Fruit fly (Drosophila melanogaster) whole organism, embryonic: ENCODE data around the gene CG1092.
A peak's percentile ranks its signal among the peaks of the same experiment; 100 is the strongest.

Source experiments
- Antp ChIP-seq: fragments of 200-800 bp; sonication (Bioruptor generic); optimal IDR thresholded peaks from 3 replicates; lab custom pipeline; 2016; ENCODE audit warnings: missing biosample characterization, missing genetic modification characterization
- CG10366 ChIP-seq: fragments of 200-800 bp; sonication (Bioruptor generic); IDR thresholded peaks from 2 replicates; pipeline ENCODE4 v1.3.6; 2022; ENCODE audit warnings: missing biosample characterization, missing genetic modification characterization
- CG10543 ChIP-seq: fragments of 200-800 bp; sonication (Bioruptor generic); optimal IDR thresholded peaks from 3 replicates; lab custom pipeline; 2017; ENCODE audit warnings: missing biosample characterization, mild to moderate bottlenecking, missing genetic modification characterization, moderate library complexity
- CG12744 ChIP-seq: fragments of 200-800 bp; sonication (Bioruptor generic); optimal IDR thresholded peaks from 2 replicates; lab custom pipeline; 2016; ENCODE audit warnings: missing biosample characterization, missing genetic modification characterization
- CG13624 ChIP-seq: fragments of 200-800 bp; sonication (Bioruptor generic); optimal IDR thresholded peaks from 2 replicates; lab custom pipeline; 2016; ENCODE audit warnings: missing biosample characterization, missing genetic modification characterization
- CG15514 ChIP-seq: fragments of 200-800 bp; sonication (Bioruptor generic); optimal IDR thresholded peaks from 3 replicates; lab custom pipeline; 2017; ENCODE audit warnings: missing biosample characterization, missing genetic modification characterization, mild to moderate bottlenecking, moderate library complexity, missing genetic modification reagents
- CG18599 ChIP-seq: fragments of 200-800 bp; sonication (Bioruptor generic); optimal IDR thresholded peaks from 3 replicates; lab custom pipeline; 2017; ENCODE audit warnings: missing biosample characterization, missing genetic modification characterization, mild to moderate bottlenecking, moderate library complexity, missing genetic modification reagents
- CG2199 ChIP-seq: fragments of 200-800 bp; sonication (Bioruptor generic); IDR thresholded peaks from 3 replicates; pipeline ENCODE4 v1.3.6; 2022; ENCODE audit warnings: missing biosample characterization, missing genetic modification characterization
- CG32767 ChIP-seq: fragments of 200-800 bp; sonication (Bioruptor generic); IDR thresholded peaks from 2 replicates; pipeline ENCODE4 v1.3.6; 2022; ENCODE audit warnings: missing biosample characterization, missing genetic modification characterization
- CG42726 ChIP-seq: fragments of 200-800 bp; sonication (Bioruptor generic); IDR thresholded peaks from 2 replicates; pipeline ENCODE4 v1.3.6; 2022; ENCODE audit warnings: missing biosample characterization, missing genetic modification characterization; ENCODE audit not compliant: partially characterized antibody
- CG4328 ChIP-seq: fragments of 200-800 bp; sonication (Bioruptor generic); optimal IDR thresholded peaks from 3 replicates; lab custom pipeline; 2017; ENCODE audit warnings: missing biosample characterization, missing genetic modification reagents, missing genetic modification characterization
- CG4424 ChIP-seq: fragments of 200-800 bp; sonication (Bioruptor generic); optimal IDR thresholded peaks from 3 replicates; lab custom pipeline; 2016; ENCODE audit warnings: missing biosample characterization, missing genetic modification characterization
- CG4854 ChIP-seq: fragments of 200-800 bp; sonication (Bioruptor generic); optimal IDR thresholded peaks from 2 replicates; lab custom pipeline; 2016; ENCODE audit warnings: missing biosample characterization, missing genetic modification characterization, inconsistent platforms
- CG6175 ChIP-seq: fragments of 200-800 bp; sonication (Bioruptor generic); IDR thresholded peaks from 3 replicates; pipeline ENCODE4 v1.3.6; 2022; ENCODE audit warnings: missing biosample characterization, missing genetic modification characterization
- CG6689 ChIP-seq: fragments of 200-800 bp; sonication (Bioruptor generic); IDR thresholded peaks from 2 replicates; pipeline ENCODE4 v1.3.6; 2022; ENCODE audit warnings: missing biosample characterization, missing genetic modification characterization
- CG8290 ChIP-seq, 3 experiments: fragments of 200-800 bp; sonication (Bioruptor generic); optimal IDR thresholded peaks; 2 replicates each; lab custom pipeline; 2016 to 2019; ENCODE audit warnings: missing biosample characterization in 3 of 3, missing genetic modification characterization in 3 of 3, mild to moderate bottlenecking in 2 of 3, moderate library complexity in 1 of 3
- Camta ChIP-seq: fragments of 200-800 bp; sonication (Bioruptor generic); optimal IDR thresholded peaks from 2 replicates; lab custom pipeline; 2016; ENCODE audit warnings: missing biosample characterization, missing genetic modification characterization
- E2f2 ChIP-seq: fragments of 200-800 bp; sonication (Bioruptor generic); IDR thresholded peaks from 2 replicates; pipeline ENCODE4 v1.3.6; 2022; ENCODE audit warnings: missing biosample characterization, missing genetic modification characterization
- Fer1 ChIP-seq: fragments of 200-800 bp; sonication (Bioruptor generic); optimal IDR thresholded peaks from 2 replicates; lab custom pipeline; 2017; ENCODE audit warnings: missing biosample characterization, mild to moderate bottlenecking, missing genetic modification characterization
- Fer3 ChIP-seq: fragments of 200-800 bp; sonication (Bioruptor generic); optimal IDR thresholded peaks from 2 replicates; lab custom pipeline; 2018; ENCODE audit warnings: missing biosample characterization, mild to moderate bottlenecking, missing genetic modification characterization, moderate library complexity
- Mrtf ChIP-seq: fragments of 200-800 bp; sonication (Bioruptor generic); IDR thresholded peaks from 3 replicates; pipeline ENCODE4 v1.3.6; 2022; ENCODE audit warnings: missing biosample characterization, missing genetic modification characterization
- NfI ChIP-seq: fragments of 200-800 bp; sonication (Bioruptor generic); optimal IDR thresholded peaks from 3 replicates; lab custom pipeline; 2018; ENCODE audit warnings: missing biosample characterization, mild to moderate bottlenecking, missing genetic modification characterization, moderate library complexity
- Pdp1 ChIP-seq, 2 experiments: fragments of 200-800 bp; sonication (Bioruptor generic); optimal IDR thresholded peaks; 3 replicates each; lab custom pipeline; 2016; ENCODE audit warnings: missing biosample characterization in 2 of 2, missing genetic modification characterization in 2 of 2, mild to moderate bottlenecking in 1 of 2, moderate library complexity in 1 of 2
- Ravus ChIP-seq: fragments of 200-800 bp; sonication (Bioruptor generic); IDR thresholded peaks from 2 replicates; pipeline ENCODE4 v1.3.6; 2022; ENCODE audit warnings: missing biosample characterization, missing genetic modification characterization
- Side ChIP-seq: fragments of 200-800 bp; sonication (Bioruptor generic); optimal IDR thresholded peaks from 2 replicates; lab custom pipeline; 2016; ENCODE audit warnings: missing biosample characterization, missing genetic modification characterization
- Trl ChIP-seq, 3 experiments: fragments of >200 bp in 2 of 3; fragments of 200-800 bp in 1 of 3; sonication (Bioruptor generic) in 1 of 3; optimal IDR thresholded peaks; 2 replicates in 1 of 3; 3 replicates in 2 of 3; lab custom pipeline; 2016 to 2017; ENCODE audit warnings: missing biosample characterization in 1 of 3, missing genetic modification characterization in 1 of 3
- Xbp1 ChIP-seq: fragments of 200-800 bp; sonication (Bioruptor generic); optimal IDR thresholded peaks from 3 replicates; lab custom pipeline; 2016; ENCODE audit warnings: missing biosample characterization, mild to moderate bottlenecking, missing genetic modification characterization
- abd-A ChIP-seq: fragments of 200-800 bp; sonication (Bioruptor generic); optimal IDR thresholded peaks from 3 replicates; lab custom pipeline; 2019; ENCODE audit warnings: missing biosample characterization, mild to moderate bottlenecking, missing genetic modification characterization, moderate library complexity
- aop ChIP-seq: fragments of 200-800 bp; sonication (Bioruptor generic); IDR thresholded peaks from 2 replicates; pipeline ENCODE4 v1.3.6; 2022; ENCODE audit warnings: missing biosample characterization, missing genetic modification characterization
- chinmo ChIP-seq: fragments of 200-800 bp; sonication (Bioruptor generic); IDR thresholded peaks from 4 replicates; pipeline ENCODE4 v1.3.6; 2022; ENCODE audit warnings: missing biosample characterization, missing genetic modification characterization; ENCODE audit not compliant: partially characterized antibody
- croc ChIP-seq: fragments of 200-800 bp; sonication (Bioruptor generic); conservative IDR thresholded peaks from 3 replicates; pipeline ENCODE4 v1.3.6; 2022; ENCODE audit warnings: missing biosample characterization, missing genetic modification characterization
- crol ChIP-seq: fragments of 200-800 bp; sonication (Bioruptor generic); IDR thresholded peaks from 2 replicates; pipeline ENCODE4 v1.3.6; 2022; ENCODE audit warnings: missing biosample characterization, missing genetic modification characterization
- da ChIP-seq: fragments of 200-800 bp; sonication (Bioruptor generic); optimal IDR thresholded peaks from 2 replicates; lab custom pipeline; 2016; ENCODE audit warnings: missing biosample characterization, missing genetic modification characterization
- dimm ChIP-seq: fragments of 200-800 bp; sonication (Bioruptor generic); IDR thresholded peaks from 2 replicates; pipeline ENCODE4 v1.3.6; 2022; ENCODE audit warnings: missing biosample characterization, missing genetic modification characterization
- ewg ChIP-seq: fragments of 200-800 bp; sonication (Bioruptor generic); optimal IDR thresholded peaks from 3 replicates; lab custom pipeline; 2017; ENCODE audit warnings: mild to moderate bottlenecking, missing biosample characterization, missing genetic modification reagents, missing genetic modification characterization
- lab ChIP-seq: fragments of 200-800 bp; sonication (Bioruptor generic); optimal IDR thresholded peaks from 3 replicates; lab custom pipeline; 2017; ENCODE audit warnings: missing biosample characterization, missing genetic modification characterization, mild to moderate bottlenecking, moderate library complexity, missing genetic modification reagents
- pfk ChIP-seq: fragments of 200-800 bp; sonication (Bioruptor generic); optimal IDR thresholded peaks from 2 replicates; lab custom pipeline; 2018; ENCODE audit warnings: missing biosample characterization, mild to moderate bottlenecking, missing genetic modification characterization, moderate library complexity
- repo ChIP-seq: fragments of 200-800 bp; sonication (Bioruptor generic); optimal IDR thresholded peaks from 2 replicates; lab custom pipeline; 2016; ENCODE audit warnings: missing biosample characterization, missing genetic modification characterization
- so ChIP-seq: fragments of 200-800 bp; sonication (Bioruptor generic); IDR thresholded peaks from 3 replicates; pipeline ENCODE4 v1.3.6; 2022; ENCODE audit warnings: missing biosample characterization, missing genetic modification characterization
- tll ChIP-seq, 2 experiments: fragments of 200-800 bp in 1 of 2; fragments of >200 bp in 1 of 2; sonication (Bioruptor generic) in 1 of 2; optimal IDR thresholded peaks; 2 replicates each; lab custom pipeline; 2017 to 2019; ENCODE audit warnings: missing biosample characterization in 2 of 2, missing genetic modification characterization in 2 of 2, mild to moderate bottlenecking in 1 of 2, moderate library complexity in 1 of 2
- trh ChIP-seq: fragments of 200-800 bp; sonication (Bioruptor generic); optimal IDR thresholded peaks from 2 replicates; lab custom pipeline; 2016; ENCODE audit warnings: missing biosample characterization, missing genetic modification characterization

The CG1092 gene

dm6 chr3R:4281119-4281861, 14.7 kb downstream of the CG1092 start (continued):
- no peak for TF ChIP-seq da (GFP tag; lab: Kevin White, UChicago)
- TF ChIP-seq Camta (GFP tag; lab: Kevin White, UChicago) = no peak
- peak; percentile 9 for TF ChIP-seq CG10543 (GFP tag; lab: Kevin White, UChicago)
- TF ChIP-seq Trl (optimal IDR thresholded peaks at IDR 0.05; lab: Kevin White, UChicago) = peak; percentile 39 to 69
- TF ChIP-seq Trl (GFP tag; optimal IDR thresholded peaks at IDR 0.05; lab: Kevin White, UChicago) = no peak
- no peak for TF ChIP-seq CG32767 (GFP tag; lab: Robert Waterston, UW)
- TF ChIP-seq CG4854 (GFP tag; lab: Kevin White, UChicago) = no peak
- no peak for TF ChIP-seq CG8290 (GFP tag; optimal IDR thresholded peaks at IDR 0.05; lab: Kevin White, UChicago)
- TF ChIP-seq CG8290 (tag; optimal IDR thresholded peaks at IDR 0.05; lab: Kevin White, UChicago) = peak in 1 of 2 experiments; percentile 38
- no peak for TF ChIP-seq CG15514
- TF ChIP-seq Fer3 = no peak
- TF ChIP-seq Mrtf (GFP tag; lab: Robert Waterston, UW) = no peak
- TF ChIP-seq CG42726 (GFP tag; lab: Robert Waterston, UW) = no peak
- TF ChIP-seq Pdp1 (GFP tag; optimal IDR thresholded peaks at IDR 0.05; lab: Kevin White, UChicago) = peak in 1 of 2 experiments; percentile 89
- TF ChIP-seq Ravus = no peak
- no peak for TF ChIP-seq dimm
- 0 out of 3 replicates have a peak, but pooled peaks have one; percentile 21 for TF ChIP-seq so (GFP tag; lab: Robert Waterston, UW)
- TF ChIP-seq CG6175 (GFP tag; lab: Robert Waterston, UW) = 0 out of 3 replicates have a peak, but pooled peaks have one; percentile 32
- no peak for TF ChIP-seq CG4424 (GFP tag; lab: Kevin White, UChicago)
- peak; percentile 12; the same call in 1 of the 2 replicates for TF ChIP-seq crol (GFP tag; lab: Robert Waterston, UW)
- TF ChIP-seq repo (GFP tag; lab: Kevin White, UChicago) = no peak
- TF ChIP-seq trh (GFP tag; lab: Kevin White, UChicago) = no peak
- peak; percentile 34 for TF ChIP-seq pfk (GFP tag; lab: Kevin White, UChicago)
- no peak for TF ChIP-seq Xbp1 (GFP tag; lab: Kevin White, UChicago)
- peak in 1 of 2 experiments; percentile 79 for TF ChIP-seq tll (GFP tag; optimal IDR thresholded peaks at IDR 0.05; lab: Kevin White, UChicago)
- TF ChIP-seq CG4328 = no peak
- no peak for TF ChIP-seq CG13624
- peak; percentile 18 for TF ChIP-seq CG12744 (GFP tag; lab: Kevin White, UChicago)
- TF ChIP-seq NfI (GFP tag; lab: Kevin White, UChicago) = no peak
- peak; percentile 10 for TF ChIP-seq Fer1
- TF ChIP-seq chinmo (GFP tag; lab: Robert Waterston, UW) = 0 out of 4 replicates have a peak, but pooled peaks have one; percentile 47
- no peak for TF ChIP-seq aop (GFP tag; lab: Robert Waterston, UW)
- TF ChIP-seq Side (GFP tag; lab: Kevin White, UChicago) = no peak
- no peak for TF ChIP-seq CG10366 (GFP tag; lab: Robert Waterston, UW)
- TF ChIP-seq Antp = no peak
- 0 out of 2 replicates have a peak, but pooled peaks have one; percentile 8 for TF ChIP-seq CG6689
- TF ChIP-seq CG2199 (GFP tag; lab: Robert Waterston, UW) = 0 out of 3 replicates have a peak, but pooled peaks have one; percentile 45
- TF ChIP-seq croc (GFP tag; lab: Robert Waterston, UW) = no peak
- peak; percentile 41 for TF ChIP-seq lab (GFP tag; lab: Kevin White, UChicago)
- peak; percentile 32 for TF ChIP-seq CG18599
- TF ChIP-seq ewg (GFP tag; lab: Kevin White, UChicago) = peak; percentile 46
- peak; percentile 53 for TF ChIP-seq abd-A (tag; lab: Kevin White, UChicago)
- TF ChIP-seq E2f2 = 0 out of 2 replicates have a peak, but pooled peaks have one; percentile 13
